Fruit fly (Drosophila melanogaster) whole organism, wandering third instar larva: ENCODE data around the gene CG4613.

Experiments used
- Abd-B ChIP-seq: fragments of >200 bp; optimal IDR thresholded peaks from 2 replicates; lab custom pipeline; 2017; ENCODE audit warnings: missing biosample characterization, missing genetic modification characterization
- CG32264 ChIP-seq: fragments of 200-800 bp; sonication (Bioruptor generic); optimal IDR thresholded peaks from 2 replicates; lab custom pipeline; 2016; ENCODE audit warnings: missing biosample characterization, missing genetic modification characterization
- CG9705 ChIP-seq: fragments of 200-800 bp; sonication (Bioruptor generic); optimal IDR thresholded peaks from 2 replicates; lab custom pipeline; 2018; ENCODE audit warnings: missing biosample characterization, mild to moderate bottlenecking, missing genetic modification characterization
- CrebA ChIP-seq: fragments of 200-800 bp; sonication (Bioruptor generic); optimal IDR thresholded peaks from 2 replicates; lab custom pipeline; 2016; ENCODE audit warnings: missing biosample characterization, mild to moderate bottlenecking, missing genetic modification characterization, borderline replicate concordance
- Dfd ChIP-seq: fragments of >200 bp; optimal IDR thresholded peaks from 2 replicates; lab custom pipeline; 2017; ENCODE audit warnings: missing biosample characterization, missing genetic modification characterization
- Dif ChIP-seq: fragments of 200-275, 200-300 bp; sonication (Bioruptor generic); optimal IDR thresholded peaks from 2 replicates; lab custom pipeline; 2018; ENCODE audit warnings: missing biosample characterization, missing genetic modification characterization; ENCODE audit not compliant: partially characterized antibody
- GATAd ChIP-seq: sonication (Bioruptor generic); optimal IDR thresholded peaks from 2 replicates; lab custom pipeline; 2016; ENCODE audit warnings: missing biosample characterization, missing genetic modification characterization
- HLH106 ChIP-seq: fragments of 200-800 bp; optimal IDR thresholded peaks from 3 replicates; lab custom pipeline; 2019; ENCODE audit warnings: missing biosample characterization, mild to moderate bottlenecking, missing genetic modification characterization, moderate library complexity
- Hnf4 ChIP-seq: fragments of 200-800 bp; sonication (Bioruptor generic); optimal IDR thresholded peaks from 2 replicates; lab custom pipeline; 2016; ENCODE audit warnings: missing biosample characterization, mild to moderate bottlenecking, missing genetic modification characterization
- Hr78 ChIP-seq: fragments of >200 bp; optimal IDR thresholded peaks from 2 replicates; lab custom pipeline; 2017; ENCODE audit warnings: missing biosample characterization, missing genetic modification characterization
- Hr83 ChIP-seq: fragments of 200-300 bp; sonication (Bioruptor generic); optimal IDR thresholded peaks from 2 replicates; lab custom pipeline; 2016; ENCODE audit warnings: missing biosample characterization, mild to moderate bottlenecking, missing genetic modification characterization, moderate library complexity; ENCODE audit not compliant: poor library complexity, severe bottlenecking
- Mio ChIP-seq: sonication (Bioruptor generic); optimal IDR thresholded peaks from 2 replicates; lab custom pipeline; 2016; ENCODE audit warnings: missing biosample characterization, missing genetic modification characterization
- Myc ChIP-seq: fragments of >200 bp; optimal IDR thresholded peaks from 2 replicates; lab custom pipeline; 2017
- N ChIP-seq: fragments of >200 bp; optimal IDR thresholded peaks from 2 replicates; lab custom pipeline; 2018; ENCODE audit warnings: missing biosample characterization, missing external identifiers, missing genetic modification characterization
- Rel ChIP-seq, 2 experiments: fragments of 200-800 bp; sonication (Bioruptor generic) in 1 of 2; optimal IDR thresholded peaks; 2 replicates in 1 of 2; 3 replicates in 1 of 2; lab custom pipeline; 2016 to 2019; ENCODE audit warnings: mild to moderate bottlenecking in 2 of 2, missing biosample characterization in 2 of 2, missing genetic modification characterization in 2 of 2, moderate library complexity in 1 of 2
- Vsx2 ChIP-seq: fragments of 200-300, 225-300 bp; sonication (Bioruptor generic); optimal IDR thresholded peaks from 2 replicates; lab custom pipeline; 2018; ENCODE audit warnings: missing biosample characterization, missing genetic modification characterization; ENCODE audit not compliant: partially characterized antibody
- br ChIP-seq: fragments of 200-800 bp; sonication (Bioruptor generic); optimal IDR thresholded peaks from 2 replicates; lab custom pipeline; 2016; ENCODE audit warnings: missing biosample characterization, missing genetic modification characterization
- brk ChIP-seq: fragments of 200-800 bp; sonication (Bioruptor generic); optimal IDR thresholded peaks from 2 replicates; lab custom pipeline; 2016; ENCODE audit warnings: missing biosample characterization, mild to moderate bottlenecking, missing genetic modification characterization
- dsf ChIP-seq: sonication (Bioruptor generic); optimal IDR thresholded peaks from 2 replicates; lab custom pipeline; 2016; ENCODE audit warnings: missing biosample characterization, missing genetic modification characterization, borderline replicate concordance
- ey ChIP-seq: fragments of 200-800 bp; sonication (Bioruptor generic); optimal IDR thresholded peaks from 2 replicates; lab custom pipeline; 2016; ENCODE audit warnings: missing biosample characterization, missing genetic modification characterization
- fru ChIP-seq: fragments of 200-800 bp; sonication (Bioruptor generic); optimal IDR thresholded peaks from 3 replicates; lab custom pipeline; 2016; ENCODE audit warnings: missing biosample characterization, mild to moderate bottlenecking, missing genetic modification characterization
- h ChIP-seq: fragments of 200-800 bp; sonication (Bioruptor generic); optimal IDR thresholded peaks from 3 replicates; lab custom pipeline; 2016; ENCODE audit warnings: missing biosample characterization, mild to moderate bottlenecking, missing genetic modification characterization
- jim ChIP-seq: fragments of 175-275, 200-325 bp; sonication (Bioruptor generic); optimal IDR thresholded peaks from 2 replicates; lab custom pipeline; 2016; ENCODE audit warnings: missing biosample characterization, mild to moderate bottlenecking, missing genetic modification characterization
- lola ChIP-seq: fragments of >200 bp; optimal IDR thresholded peaks from 2 replicates; lab custom pipeline; 2017; ENCODE audit warnings: missing biosample characterization, missing genetic modification characterization
- psq ChIP-seq: fragments of 200-800 bp; sonication (Bioruptor generic); optimal IDR thresholded peaks from 3 replicates; lab custom pipeline; 2017; ENCODE audit warnings: missing biosample characterization, mild to moderate bottlenecking, missing genetic modification characterization, moderate library complexity
- sage ChIP-seq: fragments of 200-800 bp; sonication (Bioruptor generic); optimal IDR thresholded peaks from 2 replicates; lab custom pipeline; 2016; ENCODE audit warnings: missing biosample characterization, mild to moderate bottlenecking, missing genetic modification characterization
- sv ChIP-seq: fragments of 200-800 bp; sonication (Bioruptor generic); optimal IDR thresholded peaks from 3 replicates; lab custom pipeline; 2016; ENCODE audit warnings: missing biosample characterization, missing genetic modification characterization
- usp ChIP-seq: fragments of >200 bp; optimal IDR thresholded peaks from 2 replicates; lab custom pipeline; 2017; ENCODE audit warnings: missing biosample characterization, missing genetic modification characterization
- woc ChIP-seq: sonication (Bioruptor generic); optimal IDR thresholded peaks from 2 replicates; lab custom pipeline; 2016; ENCODE audit warnings: missing biosample characterization, mild to moderate bottlenecking, missing genetic modification characterization

Gene CG4613

DNA sequence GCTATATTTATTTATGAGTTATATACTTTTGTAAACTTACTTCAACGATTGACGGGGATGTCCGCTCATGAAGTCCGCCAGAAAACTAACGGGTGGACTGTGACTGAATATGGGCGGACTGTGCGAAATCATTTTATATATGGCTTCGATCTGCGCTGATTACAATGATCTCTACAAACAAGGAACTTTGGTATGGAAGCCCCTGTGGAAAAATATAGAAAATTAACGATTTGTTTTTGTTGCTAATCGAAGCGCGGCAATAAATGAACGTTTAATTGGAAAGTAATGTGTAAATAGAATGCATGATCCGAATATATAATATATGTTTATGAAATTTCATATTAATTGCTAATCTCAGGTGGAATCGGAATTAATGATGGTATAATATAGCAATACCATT is 28.5 kb upstream of the CG4613 start:
- TF ChIP-seq Dfd (GFP tag; lab: Kevin White, UChicago) (no peak), jim (no peak), Hr78 (GFP tag; lab: Kevin White, UChicago) (no peak), Dif (no peak), HLH106 (no peak), brk (GFP tag; lab: Kevin White, UChicago) (no peak), dsf (GFP tag; lab: Kevin White, UChicago) (no peak), Hnf4 (GFP tag; lab: Kevin White, UChicago) (no peak), usp (GFP tag; lab: Kevin White, UChicago) (no peak), Mio (GFP tag; lab: Kevin White, UChicago) (no peak)

DNA sequence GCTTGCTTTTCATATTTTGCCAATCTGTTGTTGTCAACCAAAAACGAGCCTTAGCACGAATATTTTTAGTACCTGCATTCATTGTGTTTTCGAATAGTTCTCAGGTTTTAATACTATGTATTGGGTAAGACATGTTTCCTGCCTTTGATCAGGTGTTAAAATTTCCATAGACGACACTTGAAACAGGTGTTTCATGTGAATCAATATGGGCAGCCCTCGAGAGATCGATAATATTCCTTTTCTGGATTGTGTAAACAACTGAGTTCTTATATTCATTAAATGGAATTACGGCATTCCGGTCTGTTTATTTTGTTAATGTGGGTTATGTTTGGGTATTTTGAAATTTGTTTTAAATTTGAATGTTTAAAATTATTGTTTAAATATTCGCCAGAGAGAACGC is 27.7 kb upstream of the CG4613 start:
- TF ChIP-seq fru (GFP tag; lab: Kevin White, UChicago) (no peak), CrebA (GFP tag; lab: Kevin White, UChicago) (no peak), Hnf4 (GFP tag; lab: Kevin White, UChicago) (no peak), Rel (GFP tag; optimal IDR thresholded peaks at IDR 0.05; lab: Kevin White, UChicago) (no peak), Rel (tag; optimal IDR thresholded peaks at IDR 0.05; lab: Kevin White, UChicago) (no peak), lola (GFP tag; lab: Kevin White, UChicago) (no peak), CG32264 (GFP tag; lab: Kevin White, UChicago) (no peak), sage (GFP tag; lab: Kevin White, UChicago) (no peak), GATAd (GFP tag; lab: Kevin White, UChicago) (no peak), ey (GFP tag; lab: Kevin White, UChicago) (no peak), Dfd (GFP tag; lab: Kevin White, UChicago) (no peak), jim (no peak), Vsx2 (GFP tag; lab: Kevin White, UChicago) (no peak), br (GFP tag; lab: Kevin White, UChicago) (no peak), Myc (no peak), psq (GFP tag; lab: Kevin White, UChicago) (no peak), sv (no peak), dsf (GFP tag; lab: Kevin White, UChicago) (no peak)

DNA sequence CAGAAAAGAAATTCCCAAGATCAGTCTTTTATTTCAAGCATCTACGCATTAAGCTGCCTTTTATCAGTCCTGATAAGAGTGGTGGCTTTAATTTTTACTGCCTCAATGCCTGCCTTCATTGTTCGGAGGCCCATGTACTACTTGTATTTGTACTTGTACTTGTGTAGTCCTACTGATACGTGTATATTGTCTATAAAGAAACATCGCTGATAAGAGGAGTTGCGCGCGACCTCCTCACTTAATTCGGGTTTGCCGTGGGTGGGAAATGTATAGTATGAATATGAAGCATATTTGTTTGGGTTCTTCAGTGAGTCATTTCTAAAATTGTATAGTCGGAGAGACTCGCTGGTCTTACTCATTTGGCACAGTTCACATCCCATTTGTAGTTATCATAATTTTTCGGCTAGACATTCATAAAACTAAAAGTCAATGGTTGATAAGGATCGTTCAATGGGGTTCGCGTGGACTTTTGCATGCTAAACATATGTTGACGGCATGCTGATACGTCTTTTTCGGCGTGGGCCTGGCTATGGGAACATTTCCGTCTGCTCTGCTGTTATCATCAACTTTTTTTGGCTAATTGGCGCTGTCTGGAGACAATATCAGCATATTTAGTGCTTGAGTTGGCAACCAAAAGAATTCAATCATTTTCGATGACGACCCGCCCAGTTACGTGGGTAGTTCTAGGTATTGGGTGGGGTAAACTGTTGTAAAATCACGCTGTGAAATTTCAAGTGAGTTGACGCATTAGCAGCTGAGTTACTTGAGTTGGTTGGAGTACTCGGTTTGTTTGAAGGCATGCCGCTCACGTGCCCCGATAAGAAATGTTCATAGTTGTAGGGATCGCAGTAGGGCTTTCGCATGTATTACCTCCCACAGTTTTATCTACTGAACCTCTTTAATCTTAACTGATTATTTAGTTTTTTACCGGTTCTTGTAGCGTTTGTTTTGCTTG is 26.6 kb upstream of the CG4613 start:
- TF ChIP-seq Hr78 (GFP tag; lab: Kevin White, UChicago) (no peak), sage (GFP tag; lab: Kevin White, UChicago) (no peak), CG9705 (no peak), jim (no peak), N (GFP tag; lab: Kevin White, UChicago) (no peak), h (GFP tag; lab: Kevin White, UChicago) (peak; percentile 31), Rel (GFP tag; optimal IDR thresholded peaks at IDR 0.05; lab: Kevin White, UChicago) (no peak), Rel (tag; optimal IDR thresholded peaks at IDR 0.05; lab: Kevin White, UChicago) (peak; percentile 27)

DNA sequence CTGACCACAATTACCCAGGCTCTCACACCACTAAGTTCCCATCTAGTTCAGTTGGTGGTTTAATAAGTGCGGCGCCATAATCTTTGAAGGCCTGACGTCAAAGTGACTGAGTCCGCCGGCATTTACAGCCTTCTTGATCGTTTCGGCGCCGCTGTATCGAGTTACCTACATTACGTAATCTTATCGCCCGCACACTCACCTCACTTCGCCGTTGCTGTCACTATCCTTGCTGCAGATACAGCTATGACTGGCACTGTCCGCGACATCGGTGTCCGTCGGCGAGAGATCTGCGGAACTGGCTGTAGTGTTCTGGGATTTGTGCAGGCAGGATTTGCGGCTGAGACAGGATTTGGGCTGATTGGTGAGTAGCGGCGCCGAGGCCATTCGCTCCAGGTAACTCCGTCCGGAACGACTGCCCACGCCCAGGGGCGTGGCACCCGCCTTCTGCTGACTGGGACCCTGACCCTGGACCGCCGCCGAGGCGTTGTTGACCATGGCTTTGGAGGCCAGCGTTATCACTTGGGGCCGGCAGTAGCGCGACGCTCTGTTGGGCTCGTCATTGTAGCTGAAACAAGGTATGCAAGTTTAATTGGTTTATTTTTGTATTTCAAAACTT is 25.5 kb upstream of the CG4613 start:
- no peak for TF ChIP-seq Mio (GFP tag; lab: Kevin White, UChicago)
- TF ChIP-seq Hnf4 (GFP tag; lab: Kevin White, UChicago): no peak
- TF ChIP-seq woc (GFP tag; lab: Kevin White, UChicago): no peak
- TF ChIP-seq Myc: no peak
- TF ChIP-seq sage (GFP tag; lab: Kevin White, UChicago): no peak
- no peak for TF ChIP-seq jim
- no peak for TF ChIP-seq Hr83
- no peak for TF ChIP-seq ey (GFP tag; lab: Kevin White, UChicago)
- TF ChIP-seq Abd-B (GFP tag; lab: Kevin White, UChicago): no peak
- no peak for TF ChIP-seq brk (GFP tag; lab: Kevin White, UChicago)
